Fruit fly (Drosophila melanogaster) whole organism, wandering third instar larva: ENCODE measurements around the gene CG13062.
A peak's percentile ranks its signal among the peaks of the same experiment; 100 is the strongest.

Experiments used
- Abd-B ChIP-seq: fragments of >200 bp; optimal IDR thresholded peaks from 2 replicates; lab custom pipeline; 2017; ENCODE audit warnings: missing biosample characterization, missing genetic modification characterization
- CG9705 ChIP-seq: fragments of 200-800 bp; sonication (Bioruptor generic); optimal IDR thresholded peaks from 2 replicates; lab custom pipeline; 2018; ENCODE audit warnings: missing biosample characterization, mild to moderate bottlenecking, missing genetic modification characterization
- CrebA ChIP-seq: fragments of 200-800 bp; sonication (Bioruptor generic); optimal IDR thresholded peaks from 2 replicates; lab custom pipeline; 2016; ENCODE audit warnings: missing biosample characterization, mild to moderate bottlenecking, missing genetic modification characterization, borderline replicate concordance
- Dfd ChIP-seq: fragments of >200 bp; optimal IDR thresholded peaks from 2 replicates; lab custom pipeline; 2017; ENCODE audit warnings: missing biosample characterization, missing genetic modification characterization
- Dif ChIP-seq: fragments of 200-275, 200-300 bp; sonication (Bioruptor generic); optimal IDR thresholded peaks from 2 replicates; lab custom pipeline; 2018; ENCODE audit warnings: missing biosample characterization, missing genetic modification characterization; ENCODE audit not compliant: partially characterized antibody
- GATAd ChIP-seq: sonication (Bioruptor generic); optimal IDR thresholded peaks from 2 replicates; lab custom pipeline; 2016; ENCODE audit warnings: missing biosample characterization, missing genetic modification characterization
- HLH106 ChIP-seq: fragments of 200-800 bp; optimal IDR thresholded peaks from 3 replicates; lab custom pipeline; 2019; ENCODE audit warnings: missing biosample characterization, mild to moderate bottlenecking, missing genetic modification characterization, moderate library complexity
- Hnf4 ChIP-seq: fragments of 200-800 bp; sonication (Bioruptor generic); optimal IDR thresholded peaks from 2 replicates; lab custom pipeline; 2016; ENCODE audit warnings: missing biosample characterization, mild to moderate bottlenecking, missing genetic modification characterization
- Hr78 ChIP-seq: fragments of >200 bp; optimal IDR thresholded peaks from 2 replicates; lab custom pipeline; 2017; ENCODE audit warnings: missing biosample characterization, missing genetic modification characterization
- Hr83 ChIP-seq: fragments of 200-300 bp; sonication (Bioruptor generic); optimal IDR thresholded peaks from 2 replicates; lab custom pipeline; 2016; ENCODE audit warnings: missing biosample characterization, mild to moderate bottlenecking, missing genetic modification characterization, moderate library complexity; ENCODE audit not compliant: poor library complexity, severe bottlenecking
- Jra ChIP-seq: sonication (Bioruptor generic); optimal IDR thresholded peaks from 2 replicates; lab custom pipeline; 2016; ENCODE audit warnings: missing biosample characterization, missing genetic modification characterization
- Mio ChIP-seq: sonication (Bioruptor generic); optimal IDR thresholded peaks from 2 replicates; lab custom pipeline; 2016; ENCODE audit warnings: missing biosample characterization, missing genetic modification characterization
- Myc ChIP-seq: fragments of >200 bp; optimal IDR thresholded peaks from 2 replicates; lab custom pipeline; 2017
- OdsH ChIP-seq: fragments of 200-800 bp; sonication (Bioruptor generic); optimal IDR thresholded peaks from 2 replicates; lab custom pipeline; 2016; ENCODE audit warnings: missing biosample characterization, mild to moderate bottlenecking, missing genetic modification characterization
- Rel ChIP-seq, 2 experiments: fragments of 200-800 bp; sonication (Bioruptor generic) in 1 of 2; optimal IDR thresholded peaks; 2 replicates in 1 of 2; 3 replicates in 1 of 2; lab custom pipeline; 2016 to 2019; ENCODE audit warnings: mild to moderate bottlenecking in 2 of 2, missing biosample characterization in 2 of 2, missing genetic modification characterization in 2 of 2, moderate library complexity in 1 of 2
- Sp1 ChIP-seq: fragments of 200-800 bp; sonication (Bioruptor generic); optimal IDR thresholded peaks from 3 replicates; lab custom pipeline; 2019; ENCODE audit warnings: missing biosample characterization, mild to moderate bottlenecking, missing genetic modification characterization, moderate library complexity
- Vsx2 ChIP-seq: fragments of 200-300, 225-300 bp; sonication (Bioruptor generic); optimal IDR thresholded peaks from 2 replicates; lab custom pipeline; 2018; ENCODE audit warnings: missing biosample characterization, missing genetic modification characterization; ENCODE audit not compliant: partially characterized antibody
- dl ChIP-seq, 2 experiments: fragments of 175-275, 200-275 bp in 1 of 2; fragments of 200-275 bp in 1 of 2; sonication (Bioruptor generic); optimal IDR thresholded peaks; lab custom pipeline; 2018; ENCODE audit warnings: mild to moderate bottlenecking in 2 of 2, missing biosample characterization in 2 of 2, missing genetic modification characterization in 2 of 2, moderate library complexity in 2 of 2; ENCODE audit not compliant: partially characterized antibody in 2 of 2, insufficient read depth in 1 of 2
- dmrt93B ChIP-seq: fragments of 200-800 bp; sonication (Bioruptor generic); optimal IDR thresholded peaks from 2 replicates; lab custom pipeline; 2018; ENCODE audit warnings: missing biosample characterization, mild to moderate bottlenecking, missing genetic modification characterization
- dsf ChIP-seq: sonication (Bioruptor generic); optimal IDR thresholded peaks from 2 replicates; lab custom pipeline; 2016; ENCODE audit warnings: missing biosample characterization, missing genetic modification characterization, borderline replicate concordance
- ey ChIP-seq: fragments of 200-800 bp; sonication (Bioruptor generic); optimal IDR thresholded peaks from 2 replicates; lab custom pipeline; 2016; ENCODE audit warnings: missing biosample characterization, missing genetic modification characterization
- fru ChIP-seq: fragments of 200-800 bp; sonication (Bioruptor generic); optimal IDR thresholded peaks from 3 replicates; lab custom pipeline; 2016; ENCODE audit warnings: missing biosample characterization, mild to moderate bottlenecking, missing genetic modification characterization
- h ChIP-seq: fragments of 200-800 bp; sonication (Bioruptor generic); optimal IDR thresholded peaks from 3 replicates; lab custom pipeline; 2016; ENCODE audit warnings: missing biosample characterization, mild to moderate bottlenecking, missing genetic modification characterization
- jim ChIP-seq: fragments of 175-275, 200-325 bp; sonication (Bioruptor generic); optimal IDR thresholded peaks from 2 replicates; lab custom pipeline; 2016; ENCODE audit warnings: missing biosample characterization, mild to moderate bottlenecking, missing genetic modification characterization
- lola ChIP-seq: fragments of >200 bp; optimal IDR thresholded peaks from 2 replicates; lab custom pipeline; 2017; ENCODE audit warnings: missing biosample characterization, missing genetic modification characterization
- pan ChIP-seq: fragments of >200 bp; optimal IDR thresholded peaks from 2 replicates; lab custom pipeline; 2017
- psq ChIP-seq: fragments of 200-800 bp; sonication (Bioruptor generic); optimal IDR thresholded peaks from 3 replicates; lab custom pipeline; 2017; ENCODE audit warnings: missing biosample characterization, mild to moderate bottlenecking, missing genetic modification characterization, moderate library complexity
- sage ChIP-seq: fragments of 200-800 bp; sonication (Bioruptor generic); optimal IDR thresholded peaks from 2 replicates; lab custom pipeline; 2016; ENCODE audit warnings: missing biosample characterization, mild to moderate bottlenecking, missing genetic modification characterization
- sv ChIP-seq: fragments of 200-800 bp; sonication (Bioruptor generic); optimal IDR thresholded peaks from 3 replicates; lab custom pipeline; 2016; ENCODE audit warnings: missing biosample characterization, missing genetic modification characterization
- tai ChIP-seq: sonication (Bioruptor generic); optimal IDR thresholded peaks from 2 replicates; lab custom pipeline; 2016; ENCODE audit warnings: missing biosample characterization, missing genetic modification characterization
- woc ChIP-seq: sonication (Bioruptor generic); optimal IDR thresholded peaks from 2 replicates; lab custom pipeline; 2016; ENCODE audit warnings: missing biosample characterization, mild to moderate bottlenecking, missing genetic modification characterization

The CG13062 gene

dm6 chr3L:16272338-16272959, 41.6 kb upstream of the CG13062 start, which contains the start of gene CG13066:
CG13066 (plus strand) TSS chr3L:16272909.
- TF ChIP-seq Dfd (GFP tag; lab: Kevin White, UChicago) (no peak), Dif (no peak), woc (no peak), CG9705 (GFP tag; lab: Kevin White, UChicago) (no peak), Myc (lab: Kevin White, UChicago) (no peak), OdsH (GFP tag; lab: Kevin White, UChicago) (no peak), Vsx2 (GFP tag; lab: Kevin White, UChicago) (no peak), Mio (GFP tag; lab: Kevin White, UChicago) (no peak), CrebA (GFP tag; lab: Kevin White, UChicago) (no peak), psq (GFP tag; lab: Kevin White, UChicago) (no peak)

- TF ChIP-seq dl (GFP tag; optimal IDR thresholded peaks at IDR 0.05; lab: Kevin White, UChicago; ENCODE audit: insufficient read depth in 1 of 2, partially characterized antibody in 2 of 2) (no peak), Hnf4 (GFP tag; lab: Kevin White, UChicago) (no peak), pan (lab: Kevin White, UChicago) (no peak), Sp1 (no peak), fru (GFP tag; lab: Kevin White, UChicago) (no peak), GATAd (GFP tag; lab: Kevin White, UChicago) (no peak), sage (GFP tag; lab: Kevin White, UChicago) (no peak), Rel (GFP tag; optimal IDR thresholded peaks at IDR 0.05; lab: Kevin White, UChicago) (no peak), Rel (tag; optimal IDR thresholded peaks at IDR 0.05; lab: Kevin White, UChicago) (no peak), Hr83 (GFP tag; lab: Kevin White, UChicago) (no peak), ey (no peak)
Observed at dm6 chr3L:16275391-16276017, 38.6 kb upstream of the CG13062 start.

dm6 chr3L:16277135-16277534, 37.0 kb upstream of the CG13062 start, which contains the start of gene CG13065:
CG13065 (plus strand) TSS chr3L:16277435.
- TF ChIP-seq woc (no peak), HLH106 (tag; lab: Kevin White, UChicago) (no peak), dsf (GFP tag; lab: Kevin White, UChicago) (no peak), Abd-B (GFP tag; lab: Kevin White, UChicago) (no peak), Myc (lab: Kevin White, UChicago) (no peak), Hr83 (GFP tag; lab: Kevin White, UChicago) (no peak), tai (no peak), ey (no peak), h (GFP tag; lab: Kevin White, UChicago) (no peak), Mio (GFP tag; lab: Kevin White, UChicago) (no peak), CrebA (GFP tag; lab: Kevin White, UChicago) (no peak), Rel (GFP tag; optimal IDR thresholded peaks at IDR 0.05; lab: Kevin White, UChicago) (no peak), Rel (tag; optimal IDR thresholded peaks at IDR 0.05; lab: Kevin White, UChicago) (no peak), dmrt93B (GFP tag; lab: Kevin White, UChicago) (no peak), sv (GFP tag; lab: Kevin White, UChicago) (no peak), Jra (GFP tag; lab: Kevin White, UChicago) (no peak), Hnf4 (GFP tag; lab: Kevin White, UChicago) (no peak), Vsx2 (GFP tag; lab: Kevin White, UChicago) (no peak), Hr78 (GFP tag; lab: Kevin White, UChicago) (no peak)

dm6 chr3L:16279171-16279570, 34.9 kb upstream of the CG13062 start, which contains the start of gene CG13050:
CG13050 (minus strand) TSS chr3L:16279271.
- TF ChIP-seq Mio (GFP tag; lab: Kevin White, UChicago) = no peak

dm6 chr3L:16279987-16280454, 34.1 kb upstream of the CG13062 start, which contains the start of gene CG13064:
CG13064 (plus strand) TSS chr3L:16280404.
- TF ChIP-seq Vsx2 (GFP tag; lab: Kevin White, UChicago) = peak; percentile 70
- no peak for TF ChIP-seq jim (GFP tag; lab: Kevin White, UChicago)
- no peak for TF ChIP-seq lola (GFP tag; lab: Kevin White, UChicago)
- no peak for TF ChIP-seq HLH106 (tag; lab: Kevin White, UChicago)
- no peak for TF ChIP-seq Rel (GFP tag; optimal IDR thresholded peaks at IDR 0.05; lab: Kevin White, UChicago)
- no peak for TF ChIP-seq Rel (tag; optimal IDR thresholded peaks at IDR 0.05; lab: Kevin White, UChicago)
- no peak for TF ChIP-seq sage (GFP tag; lab: Kevin White, UChicago)
- TF ChIP-seq dsf (GFP tag; lab: Kevin White, UChicago) = no peak
